Worm (Caenorhabditis elegans): Measurements from ENCODE around the gene srw-76.

srw-76 gene

DNA sequence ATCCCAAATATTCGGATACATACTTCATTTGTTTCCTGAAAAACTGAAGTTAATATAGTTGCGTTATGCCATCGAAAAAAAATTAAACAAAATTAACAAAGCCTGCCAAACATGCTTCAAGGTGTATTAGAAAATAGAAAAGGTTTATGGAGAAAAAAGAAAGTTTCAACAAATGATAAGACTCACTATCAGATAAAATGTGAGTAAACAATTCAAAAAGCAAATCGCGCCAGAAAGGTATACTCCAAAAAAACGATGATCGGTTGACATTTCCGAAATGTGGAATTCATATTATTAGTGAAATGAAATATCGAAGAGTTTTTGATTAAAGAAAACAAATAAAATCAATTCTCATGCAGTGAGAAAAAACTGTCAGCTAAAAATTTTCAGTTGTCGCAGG, 17.2 kb downstream of the srw-76 start, which contains the start of gene Y70C5A.3:
TSS of gene Y70C5A.3 (minus strand) at position 50 of the 400 bp plus-strand sequence.
- TF ChIP-seq hlh-1 (tag; optimal IDR thresholded peaks at IDR 0.05) (no peak), lin-32 (GFP tag; optimal IDR thresholded peaks at IDR 0.05) (no peak), mep-1 (tag; optimal IDR thresholded peaks at IDR 0.05) (no peak), nhr-2 (tag; optimal IDR thresholded peaks at IDR 0.05) (no peak), lin-13 (tag; optimal IDR thresholded peaks at IDR 0.05) (no peak), snpc-4 (tag; optimal IDR thresholded peaks at IDR 0.05) (no peak), nhr-28 (tag; optimal IDR thresholded peaks at IDR 0.05) (no peak), unc-120 (tag; optimal IDR thresholded peaks at IDR 0.05; ENCODE audit: poor library complexity, severe bottlenecking) (no peak), ceh-39 (tag; optimal IDR thresholded peaks at IDR 0.05) (no peak), flh-1 (GFP tag; optimal IDR thresholded peaks at IDR 0.05) (no peak), cnd-1 (tag; optimal IDR thresholded peaks at IDR 0.05) (no peak), unc-62 (GFP tag; optimal IDR thresholded peaks at IDR 0.05) (no peak), ces-1 (GFP tag; optimal IDR thresholded peaks at IDR 0.05) (no peak), blmp-1 (tag; optimal IDR thresholded peaks at IDR 0.05) (no peak), nhr-76 (tag; optimal IDR thresholded peaks at IDR 0.05) (no peak), unc-39 (tag; optimal IDR thresholded peaks at IDR 0.05) (no peak), nhr-237 (tag; optimal IDR thresholded peaks at IDR 0.05) (no peak), zip-8 (tag; optimal IDR thresholded peaks at IDR 0.05) (no peak), sem-2 (GFP tag; optimal IDR thresholded peaks at IDR 0.05) (no peak), elt-1 (tag; optimal IDR thresholded peaks at IDR 0.05; ENCODE audit: borderline replicate concordance, insufficient read depth) (no peak)

DNA sequence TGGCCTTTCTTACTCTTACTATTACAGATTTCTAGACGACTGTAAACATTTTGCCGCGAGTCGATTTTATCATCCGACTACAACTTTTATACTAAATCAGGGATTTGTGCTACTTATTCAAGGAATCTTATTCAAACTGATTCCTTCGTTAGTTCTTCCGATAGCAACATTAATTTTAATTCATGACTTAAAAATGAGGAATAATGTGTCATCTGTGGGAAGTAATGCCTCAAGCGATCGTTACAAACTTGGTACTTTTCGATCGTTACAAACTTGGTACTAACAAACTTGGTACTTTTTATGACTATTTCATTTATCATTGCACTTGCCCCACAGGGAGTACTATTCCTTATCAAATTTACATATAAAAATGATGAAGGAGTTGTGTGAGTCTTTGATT, 20.6 kb downstream of the srw-76 start, which contains the start of gene Y70C5A.4:
TSS of gene Y70C5A.4 (plus strand) at position 301 of the 400 bp plus-strand sequence.
- TF ChIP-seq lin-32 (GFP tag; optimal IDR thresholded peaks at IDR 0.05) (no peak), ham-2 (GFP tag; optimal IDR thresholded peaks at IDR 0.05) (no peak), ceh-39 (tag; optimal IDR thresholded peaks at IDR 0.05) (no peak), drap-1 (GFP tag; optimal IDR thresholded peaks at IDR 0.05) (no peak), ztf-11 (tag; optimal IDR thresholded peaks at IDR 0.05) (no peak), ceh-83 (GFP tag; optimal IDR thresholded peaks at IDR 0.05) (no peak), elt-1 (tag; optimal IDR thresholded peaks at IDR 0.05; ENCODE audit: borderline replicate concordance, insufficient read depth) (no peak), flh-1 (GFP tag; optimal IDR thresholded peaks at IDR 0.05) (no peak), mls-2 (tag; optimal IDR thresholded peaks at IDR 0.05) (no peak), mep-1 (tag; optimal IDR thresholded peaks at IDR 0.05) (no peak), unc-62 (GFP tag; optimal IDR thresholded peaks at IDR 0.05) (no peak), zip-8 (tag; optimal IDR thresholded peaks at IDR 0.05) (no peak), unc-120 (tag; optimal IDR thresholded peaks at IDR 0.05; ENCODE audit: poor library complexity, severe bottlenecking) (no peak), ces-1 (GFP tag; optimal IDR thresholded peaks at IDR 0.05) (no peak), nhr-76 (tag; optimal IDR thresholded peaks at IDR 0.05) (no peak), mab-5 (tag; optimal IDR thresholded peaks at IDR 0.05) (no peak), snpc-4 (tag; optimal IDR thresholded peaks at IDR 0.05) (no peak), tbx-8 (GFP tag; optimal IDR thresholded peaks at IDR 0.05) (no peak), lsy-2 (tag; optimal IDR thresholded peaks at IDR 0.05) (no peak)

DNA sequence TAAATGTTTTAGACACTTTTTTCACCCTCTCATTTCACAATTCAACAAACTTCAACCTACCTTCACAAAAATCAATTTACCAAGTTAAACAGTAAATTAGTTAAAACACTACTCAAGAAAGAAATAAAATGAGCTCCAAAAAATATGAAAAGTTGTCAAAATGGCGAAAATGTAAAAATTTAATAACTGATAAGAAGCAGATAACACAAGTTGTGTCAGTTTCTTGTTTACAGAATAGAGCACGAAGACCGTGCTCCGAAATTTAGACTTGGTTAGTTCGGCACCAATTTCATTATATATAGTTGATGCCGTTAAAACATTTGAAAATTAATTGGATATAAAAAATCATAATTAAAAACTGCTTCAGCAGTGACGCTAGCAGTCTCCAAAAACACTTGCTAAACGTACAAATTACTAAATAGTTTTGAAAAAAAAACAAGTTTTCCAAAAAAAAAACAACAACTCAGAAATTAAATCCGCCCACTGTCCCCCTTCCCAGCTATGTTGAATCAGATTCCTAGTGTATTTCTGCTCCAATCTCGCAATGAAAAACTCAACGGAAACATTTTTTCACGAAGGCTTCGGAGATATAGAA, 27.2 kb downstream of the srw-76 start, which contains the start of gene srw-54:
TSS of gene srw-54 (plus strand) at position 545 of the 595 bp plus-strand sequence.
- no peak for TF ChIP-seq blmp-1 (tag; optimal IDR thresholded peaks at IDR 0.05)

DNA sequence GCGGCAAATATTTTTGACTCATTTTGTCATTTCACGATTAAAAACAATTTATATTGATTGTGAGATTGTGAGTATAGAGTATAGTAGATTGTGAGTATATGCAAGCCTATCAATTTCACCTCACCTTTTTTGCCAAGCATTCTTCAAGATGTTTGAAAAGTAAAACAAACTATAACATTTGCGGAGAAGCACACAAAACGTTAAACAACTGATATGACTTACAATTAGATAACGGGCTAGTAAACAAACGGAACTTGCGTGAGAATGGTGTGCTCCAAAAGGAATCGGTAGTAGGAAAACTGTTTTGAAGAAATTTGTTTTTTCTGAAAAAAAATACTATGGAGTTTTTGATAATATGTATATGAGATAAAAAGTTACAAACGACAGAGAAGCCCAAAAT, 28.0 kb downstream of the srw-76 start:
- no peak for TF ChIP-seq tbx-8 (GFP tag; optimal IDR thresholded peaks at IDR 0.05)
- no peak for TF ChIP-seq ztf-11 (tag; optimal IDR thresholded peaks at IDR 0.05)
- TF ChIP-seq zip-8 (tag; optimal IDR thresholded peaks at IDR 0.05), result no peak
- TF ChIP-seq drap-1 (GFP tag; optimal IDR thresholded peaks at IDR 0.05), result no peak
- no peak for TF ChIP-seq bed-3 (GFP tag; optimal IDR thresholded peaks at IDR 0.05)
- no peak for TF ChIP-seq snpc-4 (tag; optimal IDR thresholded peaks at IDR 0.05)
- TF ChIP-seq nhr-2 (tag; optimal IDR thresholded peaks at IDR 0.05), result no peak
- TF ChIP-seq mep-1 (tag; optimal IDR thresholded peaks at IDR 0.05), result no peak
- TF ChIP-seq ces-1 (GFP tag; optimal IDR thresholded peaks at IDR 0.05), result no peak
- TF ChIP-seq elt-3 (tag; optimal IDR thresholded peaks at IDR 0.05), result no peak
- TF ChIP-seq nhr-28 (tag; optimal IDR thresholded peaks at IDR 0.05), result no peak
- no peak for TF ChIP-seq flh-1 (GFP tag; optimal IDR thresholded peaks at IDR 0.05)

DNA sequence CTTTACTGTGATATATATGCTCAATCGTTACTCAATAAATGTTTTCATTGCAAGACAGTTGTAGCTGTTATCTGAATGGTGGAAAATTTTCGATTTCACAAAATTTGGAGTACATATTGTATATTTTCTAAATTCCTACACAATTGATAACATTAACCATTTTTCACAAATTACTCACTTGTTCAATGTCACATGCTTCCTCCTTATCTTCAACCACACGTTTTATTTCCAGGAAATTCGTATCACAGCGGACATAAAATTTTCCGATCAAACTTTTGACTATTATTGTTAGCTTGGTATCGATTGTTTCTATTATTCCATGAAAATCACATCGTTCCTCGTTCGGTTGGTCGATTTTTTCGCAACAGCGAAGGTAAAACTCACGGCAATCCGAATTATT, 29.6 kb downstream of the srw-76 start:
- TF ChIP-seq unc-62 (GFP tag; optimal IDR thresholded peaks at IDR 0.05) (no peak), unc-39 (tag; optimal IDR thresholded peaks at IDR 0.05) (no peak), ceh-43 (GFP tag; optimal IDR thresholded peaks at IDR 0.05) (no peak), blmp-1 (tag; optimal IDR thresholded peaks at IDR 0.05) (no peak), bed-3 (GFP tag; optimal IDR thresholded peaks at IDR 0.05) (no peak), ham-2 (GFP tag; optimal IDR thresholded peaks at IDR 0.05) (no peak), nhr-2 (tag; optimal IDR thresholded peaks at IDR 0.05) (no peak), snpc-4 (tag; optimal IDR thresholded peaks at IDR 0.05) (no peak), zip-8 (tag; optimal IDR thresholded peaks at IDR 0.05) (no peak), cnd-1 (tag; optimal IDR thresholded peaks at IDR 0.05) (no peak), ceh-83 (GFP tag; optimal IDR thresholded peaks at IDR 0.05) (no peak), lin-13 (tag; optimal IDR thresholded peaks at IDR 0.05) (no peak), flh-1 (GFP tag; optimal IDR thresholded peaks at IDR 0.05) (no peak), drap-1 (GFP tag; optimal IDR thresholded peaks at IDR 0.05) (no peak), ceh-39 (tag; optimal IDR thresholded peaks at IDR 0.05) (no peak), lin-32 (GFP tag; optimal IDR thresholded peaks at IDR 0.05) (no peak), mls-2 (tag; optimal IDR thresholded peaks at IDR 0.05) (no peak), mab-5 (tag; optimal IDR thresholded peaks at IDR 0.05) (no peak)
